Fruit fly (Drosophila melanogaster) whole organism, wandering third instar larva: ENCODE data around the gene CG9578.
"Not testable (repeated sequence)": the region's sequence is repeated elsewhere in the genome, so short reads cannot be mapped to it uniquely, and the experiment has no call there.

Experiments
- Abd-B ChIP-seq: fragments of >200 bp; optimal IDR thresholded peaks from 2 replicates; lab custom pipeline; 2017; ENCODE audit warnings: missing biosample characterization, missing genetic modification characterization
- CG9705 ChIP-seq: fragments of 200-800 bp; sonication (Bioruptor generic); optimal IDR thresholded peaks from 2 replicates; lab custom pipeline; 2018; ENCODE audit warnings: missing biosample characterization, mild to moderate bottlenecking, missing genetic modification characterization
- HLH106 ChIP-seq: fragments of 200-800 bp; optimal IDR thresholded peaks from 3 replicates; lab custom pipeline; 2019; ENCODE audit warnings: missing biosample characterization, mild to moderate bottlenecking, missing genetic modification characterization, moderate library complexity
- Hnf4 ChIP-seq: fragments of 200-800 bp; sonication (Bioruptor generic); optimal IDR thresholded peaks from 2 replicates; lab custom pipeline; 2016; ENCODE audit warnings: missing biosample characterization, mild to moderate bottlenecking, missing genetic modification characterization
- Hr83 ChIP-seq: fragments of 200-300 bp; sonication (Bioruptor generic); optimal IDR thresholded peaks from 2 replicates; lab custom pipeline; 2016; ENCODE audit warnings: missing biosample characterization, mild to moderate bottlenecking, missing genetic modification characterization, moderate library complexity; ENCODE audit not compliant: poor library complexity, severe bottlenecking
- Mio ChIP-seq: sonication (Bioruptor generic); optimal IDR thresholded peaks from 2 replicates; lab custom pipeline; 2016; ENCODE audit warnings: missing biosample characterization, missing genetic modification characterization
- N ChIP-seq: fragments of >200 bp; optimal IDR thresholded peaks from 2 replicates; lab custom pipeline; 2018; ENCODE audit warnings: missing biosample characterization, missing external identifiers, missing genetic modification characterization
- br ChIP-seq: fragments of 200-800 bp; sonication (Bioruptor generic); optimal IDR thresholded peaks from 2 replicates; lab custom pipeline; 2016; ENCODE audit warnings: missing biosample characterization, missing genetic modification characterization
- dsf ChIP-seq: sonication (Bioruptor generic); optimal IDR thresholded peaks from 2 replicates; lab custom pipeline; 2016; ENCODE audit warnings: missing biosample characterization, missing genetic modification characterization, borderline replicate concordance
- ey ChIP-seq: fragments of 200-800 bp; sonication (Bioruptor generic); optimal IDR thresholded peaks from 2 replicates; lab custom pipeline; 2016; ENCODE audit warnings: missing biosample characterization, missing genetic modification characterization
- foxo ChIP-seq, 2 experiments: fragments of 200-800 bp; sonication (Bioruptor generic); optimal IDR thresholded peaks; 2 replicates in 1 of 2; 3 replicates in 1 of 2; lab custom pipeline; 2016 to 2017; ENCODE audit warnings: missing biosample characterization in 2 of 2, missing genetic modification characterization in 2 of 2
- psq ChIP-seq: fragments of 200-800 bp; sonication (Bioruptor generic); optimal IDR thresholded peaks from 3 replicates; lab custom pipeline; 2017; ENCODE audit warnings: missing biosample characterization, mild to moderate bottlenecking, missing genetic modification characterization, moderate library complexity
- rgr ChIP-seq: fragments of 200-800 bp; sonication (Bioruptor generic); optimal IDR thresholded peaks from 3 replicates; lab custom pipeline; 2016; ENCODE audit warnings: missing biosample characterization, mild to moderate bottlenecking, missing genetic modification characterization

The CG9578 gene

DNA sequence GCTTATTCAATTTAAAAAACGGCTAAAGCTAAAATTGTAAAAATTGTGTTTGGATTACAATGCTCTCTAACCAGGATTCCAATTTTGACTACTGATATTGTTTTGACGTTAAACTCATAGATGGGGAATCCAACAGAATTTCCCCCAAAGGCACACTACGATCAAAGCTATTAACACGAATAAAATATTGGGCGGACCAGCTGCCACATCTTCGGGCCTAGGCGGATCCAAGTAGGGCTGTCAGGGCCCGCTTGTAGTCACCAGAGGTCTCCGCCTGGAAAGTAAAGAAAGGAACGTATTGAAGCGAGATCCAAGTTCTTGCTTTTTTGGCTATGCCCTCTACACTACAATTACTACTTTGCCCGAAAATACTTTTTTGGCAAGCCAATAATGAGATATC lies 8.5 kb downstream of the CG9578 start, which contains the start of gene Sdic1:
Gene Sdic1 (minus strand): TSS at position 101 of the 400 bp plus-strand sequence.
- not testable (repeated sequence) for TF ChIP-seq N; br; HLH106 (tag; lab: Kevin White, UChicago)

dm6 chrX:20186387-20186786 lies 16.4 kb downstream of the CG9578 start, which contains the start of gene Sdic2:
Gene Sdic2, minus strand, starts transcription at chrX:20186487.
- TF ChIP-seq Mio (GFP tag; lab: Kevin White, UChicago); Abd-B (GFP tag; lab: Kevin White, UChicago); foxo (GFP tag; optimal IDR thresholded peaks at IDR 0.05; lab: Kevin White, UChicago): not testable (repeated sequence)

dm6 chrX:20194127-20194526 lies 24.1 kb downstream of the CG9578 start, which contains the start of gene Sdic3:
Gene Sdic3, minus strand, starts transcription at chrX:20194227.
- TF ChIP-seq HLH106 (tag; lab: Kevin White, UChicago); foxo (GFP tag; optimal IDR thresholded peaks at IDR 0.05; lab: Kevin White, UChicago); Abd-B (GFP tag; lab: Kevin White, UChicago): not testable (repeated sequence)
- TF ChIP-seq, all 38 proteins: peak for 0; not testable (repeated sequence) for 38

dm6 chrX:20201833-20202232 lies 31.8 kb downstream of the CG9578 start, which contains the start of gene SdicA:
Gene SdicA, minus strand, starts transcription at chrX:20201933.
- not testable (repeated sequence) for TF ChIP-seq Hnf4 (GFP tag; lab: Kevin White, UChicago); dsf (GFP tag; lab: Kevin White, UChicago); N

- not testable (repeated sequence) for TF ChIP-seq rgr, ey, N
Observed at dm6 chrX:20209503-20209902, 39.5 kb downstream of the CG9578 start, which contains the start of gene SdicB. Gene SdicB, minus strand, starts transcription at chrX:20209603.

- TF ChIP-seq psq (GFP tag; lab: Kevin White, UChicago); Hr83; CG9705 (GFP tag; lab: Kevin White, UChicago): not testable (repeated sequence)
Observed at dm6 chrX:20217159-20217558, 47.1 kb downstream of the CG9578 start, which contains the start of gene SdicC. Gene SdicC, minus strand, starts transcription at chrX:20217259.
